Worm (Caenorhabditis elegans) whole organism, young adult: ENCODE measurements around the gene F01D5.8.

ENCODE experiments used
- B0035.1 ChIP-seq: sonication (generic microtip); optimal IDR thresholded peaks from 2 replicates; lab custom pipeline; 2016; ENCODE audit warnings: missing genetic modification characterization, mild to moderate bottlenecking, missing compliant biosample characterization, missing genotype, missing genetic modification reagents
- C06A6.2 ChIP-seq: fragments of 200-800 bp; sonication (Bioruptor generic); conservative IDR thresholded peaks from 2 replicates; pipeline ENCODE4 v1.3.6; 2022; ENCODE audit warnings: missing genetic modification characterization, missing compliant biosample characterization
- C17E4.6 ChIP-seq: fragments of 200-800 bp; sonication (Bioruptor generic); IDR thresholded peaks from 2 replicates; pipeline ENCODE4 v1.3.6; 2022; ENCODE audit warnings: missing genetic modification reagents, missing genetic modification characterization, missing compliant biosample characterization
- F33H1.4 ChIP-seq: fragments of 200-800 bp; sonication (Bioruptor generic); IDR thresholded peaks from 2 replicates; pipeline ENCODE4 v1.3.6; 2022; ENCODE audit warnings: missing genetic modification reagents, missing genetic modification characterization, missing compliant biosample characterization
- F37B4.10 ChIP-seq: fragments of 200-800 bp; sonication (Bioruptor generic); IDR thresholded peaks from 2 replicates; pipeline ENCODE4 v1.3.6; 2022; ENCODE audit warnings: missing genetic modification characterization, missing compliant biosample characterization
- F57C9.4 ChIP-seq: sonication (generic microtip); optimal IDR thresholded peaks from 2 replicates; lab custom pipeline; 2017; ENCODE audit warnings: mild to moderate bottlenecking, missing genetic modification characterization, missing compliant biosample characterization
- ceh-79 ChIP-seq: sonication (generic microtip); optimal IDR thresholded peaks from 2 replicates; lab custom pipeline; 2017; ENCODE audit warnings: mild to moderate bottlenecking, missing genetic modification characterization, missing compliant biosample characterization
- dox-1 ChIP-seq: fragments of 200-800 bp; sonication (Bioruptor generic); IDR thresholded peaks from 2 replicates; pipeline ENCODE4 v1.3.6; 2022; ENCODE audit warnings: missing genetic modification reagents, missing genetic modification characterization, missing compliant biosample characterization
- dpff-1 ChIP-seq: sonication (generic microtip); optimal IDR thresholded peaks from 2 replicates; lab custom pipeline; 2017; ENCODE audit warnings: mild to moderate bottlenecking, missing genetic modification characterization, missing compliant biosample characterization
- hlh-26 ChIP-seq: fragments of 200-800 bp; sonication (Bioruptor generic); conservative IDR thresholded peaks from 2 replicates; pipeline ENCODE4 v1.3.6; 2022; ENCODE audit warnings: missing genetic modification reagents, missing genetic modification characterization, missing compliant biosample characterization
- madf-10 ChIP-seq: sonication (generic microtip); optimal IDR thresholded peaks from 2 replicates; lab custom pipeline; 2016; ENCODE audit warnings: mild to moderate bottlenecking, missing genetic modification characterization, missing compliant biosample characterization
- madf-6 ChIP-seq: fragments of 200-800 bp; sonication (Bioruptor generic); IDR thresholded peaks from 2 replicates; pipeline ENCODE4 v1.3.6; 2022; ENCODE audit warnings: missing genetic modification reagents, missing genetic modification characterization, missing compliant biosample characterization
- nhr-179 ChIP-seq: sonication (generic microtip); optimal IDR thresholded peaks from 2 replicates; lab custom pipeline; 2016; ENCODE audit warnings: mild to moderate bottlenecking, missing genetic modification characterization, missing compliant biosample characterization
- unc-62 ChIP-seq: fragments of 150-350 bp; optimal IDR thresholded peaks from 2 replicates; lab custom pipeline; 2014; ENCODE audit warnings: missing biosample characterization, missing genetic modification reagents, missing genetic modification characterization

DNA sequence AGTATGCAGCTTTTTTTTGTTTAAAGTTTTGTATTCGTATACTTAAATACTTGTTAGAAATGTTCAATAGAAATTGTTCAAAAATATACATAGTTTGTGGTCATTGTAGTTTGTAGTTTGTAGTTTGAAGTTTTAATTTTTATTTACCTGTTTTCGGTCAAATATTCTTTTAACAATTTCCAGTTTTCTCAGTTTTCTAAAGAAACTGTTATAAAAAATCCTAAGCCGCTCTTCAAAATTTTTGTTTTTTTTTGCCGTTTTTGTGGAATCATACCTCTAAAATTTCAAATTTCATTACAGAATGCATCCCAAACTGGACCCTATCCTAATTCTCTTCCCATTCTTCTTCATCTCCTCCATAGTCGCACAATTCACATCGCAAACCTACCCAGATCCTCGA lies 4.3 kb upstream of the F01D5.8 start, which contains the start of gene F01D5.6:
- no peak for TF ChIP-seq F37B4.10 (GFP tag; lab: Robert Waterston, UW)
- no peak for TF ChIP-seq dpff-1
- TF ChIP-seq nhr-179: no peak
- TF ChIP-seq F33H1.4 (GFP tag; lab: Robert Waterston, UW): no peak
- TF ChIP-seq dox-1: no peak
- TF ChIP-seq madf-6 (GFP tag; lab: Robert Waterston, UW): no peak
- TF ChIP-seq B0035.1 (tag; lab: Kevin White, UChicago): no peak
- no peak for TF ChIP-seq madf-10 (tag; lab: Kevin White, UChicago)
- no peak for TF ChIP-seq C17E4.6 (GFP tag; lab: Robert Waterston, UW)
- no peak for TF ChIP-seq unc-62 (GFP tag; lab: Kevin White, UChicago)
- no peak for TF ChIP-seq F57C9.4 (tag; lab: Kevin White, UChicago)
- no peak for TF ChIP-seq ceh-79 (tag; lab: Kevin White, UChicago)
- TF ChIP-seq C06A6.2 (GFP tag; lab: Robert Waterston, UW): no peak
- TF ChIP-seq hlh-26 (GFP tag; lab: Robert Waterston, UW): no peak
